Worm (Caenorhabditis elegans) whole organism, dauer: ENCODE measurements around the gene T24C4.5.

Experiments
- unc-62 ChIP-seq: sonication (generic microtip); optimal IDR thresholded peaks from 2 replicates; lab custom pipeline; 2017; ENCODE audit warnings: missing biosample characterization, missing genetic modification reagents, missing genetic modification characterization

Gene T24C4.5

ce11 chrIII:844577-844976, 35.0 kb downstream of the T24C4.5 start:
- TF ChIP-seq unc-62: no peak

- no peak for TF ChIP-seq unc-62
These were observed 35.5 kb downstream of the T24C4.5 start for ce11 chrIII:843999-844398.

ce11 chrIII:842630-843029, 36.9 kb downstream of the T24C4.5 start, which contains the start of gene far-8:
far-8 (plus strand) TSS chrIII:842930.
- no peak for TF ChIP-seq unc-62

- no peak for TF ChIP-seq unc-62
These were observed 38.4 kb downstream of the T24C4.5 start, which contains the start of gene K02F3.9 for ce11 chrIII:841177-841576. K02F3.9 (minus strand) TSS chrIII:841366.

ce11 chrIII:839491-839890, 40.0 kb downstream of the T24C4.5 start, which contains the start of gene dos-3:
dos-3 (minus strand) TSS chrIII:839591.
- no peak for TF ChIP-seq unc-62

ce11 chrIII:835713-836278, 43.7 kb downstream of the T24C4.5 start:
- TF ChIP-seq unc-62: peak; percentile 20

- no peak for TF ChIP-seq unc-62
These were observed 44.3 kb downstream of the T24C4.5 start for ce11 chrIII:835208-835607.

ce11 chrIII:834443-834815, 45.1 kb downstream of the T24C4.5 start:
- no peak for TF ChIP-seq unc-62

ce11 chrIII:833711-834442, 45.7 kb downstream of the T24C4.5 start:
- peak; percentile 9 for TF ChIP-seq unc-62

- TF ChIP-seq unc-62: no peak
These were observed 46.6 kb downstream of the T24C4.5 start, which contains the start of gene zip-2 for ce11 chrIII:832855-833504. zip-2 (plus strand) TSS chrIII:832982.

- TF ChIP-seq unc-62: no peak
These were observed 47.6 kb downstream of the T24C4.5 start, which contains the start of gene ceeh-1 for ce11 chrIII:831961-832360. ceeh-1 (minus strand) TSS chrIII:832277.
